Worm (Caenorhabditis elegans): ENCODE data around the gene T25D3.3.

Gene T25D3.3

ce11 chrII:186504-186903 is 34.1 kb downstream of the T25D3.3 start, which contains the start of gene T01D1.8:
TSS of gene T01D1.8 (plus strand) at chrII:186739.
- TF ChIP-seq lim-7 (GFP tag; IDR thresholded peaks at IDR 0.05) (no peak), nhr-28 (tag; optimal IDR thresholded peaks at IDR 0.05) (peak; percentile 17), nhr-41 (GFP tag; IDR thresholded peaks at IDR 0.05) (no peak), ceh-44 (GFP tag; IDR thresholded peaks at IDR 0.05) (no peak), snpc-1.2 (GFP tag; IDR thresholded peaks at IDR 0.05) (no peak), Y75B8A.6 (GFP tag; IDR thresholded peaks at IDR 0.05) (no peak), ceh-20 (GFP tag; IDR thresholded peaks at IDR 0.05) (no peak), madf-9 (GFP tag; conservative IDR thresholded peaks at IDR 0.05) (no peak)

- TF ChIP-seq aha-1 (tag) (peak; percentile 38), ceh-82 (tag; optimal IDR thresholded peaks at IDR 0.05) (no peak)
Observed at ce11 chrII:188967-189366, 36.6 kb downstream of the T25D3.3 start, which contains the start of gene T01D1.5. TSS of gene T01D1.5 (minus strand) at chrII:189067.

- TF ChIP-seq set-16 (GFP tag; IDR thresholded peaks at IDR 0.05) (peak; percentile 52; the same call in 1 of the 2 replicates), saeg-2 (GFP tag; IDR thresholded peaks at IDR 0.05) (no peak), aha-1 (tag) (peak; percentile 13), zip-11 (GFP tag; IDR thresholded peaks at IDR 0.05) (no peak), nhr-25 (tag; optimal IDR thresholded peaks at IDR 0.05; ENCODE audit: borderline replicate concordance, insufficient read depth) (no peak), ceh-82 (tag; optimal IDR thresholded peaks at IDR 0.05) (no peak), F10B5.3 (tag; optimal IDR thresholded peaks at IDR 0.05) (no peak), fkh-10 (GFP tag; optimal IDR thresholded peaks at IDR 0.05) (no peak)
Observed at ce11 chrII:192584-192983, 40.2 kb downstream of the T25D3.3 start.

- TF ChIP-seq vab-7 (GFP tag; IDR thresholded peaks at IDR 0.05) (no peak), Y5F2A.4 (GFP tag; optimal IDR thresholded peaks at IDR 0.05) (no peak)
Observed at ce11 chrII:194458-194857, 42.1 kb downstream of the T25D3.3 start, which contains the start of gene abu-11. TSS of gene abu-11 (minus strand) at chrII:194558.

- TF ChIP-seq snpc-1.2 (GFP tag; IDR thresholded peaks at IDR 0.05) (no peak), egl-43 (GFP tag; IDR thresholded peaks at IDR 0.05) (no peak), nhr-28 (tag; optimal IDR thresholded peaks at IDR 0.05) (no peak), fos-1 (tag; optimal IDR thresholded peaks at IDR 0.05) (no peak), nhr-6 (tag; optimal IDR thresholded peaks at IDR 0.05) (no peak), dpl-1 (GFP tag; optimal IDR thresholded peaks at IDR 0.05) (no peak), hlh-30 (tag; optimal IDR thresholded peaks at IDR 0.05; ENCODE audit: insufficient read depth) (no peak), R02D3.7 (tag; optimal IDR thresholded peaks at IDR 0.05) (no peak), madf-5 (GFP tag; IDR thresholded peaks at IDR 0.05) (no peak), mes-2 (tag; optimal IDR thresholded peaks at IDR 0.05; ENCODE audit: poor library complexity, severe bottlenecking) (no peak), D1046.2 (GFP tag; IDR thresholded peaks at IDR 0.05) (no peak), daf-12 (tag; optimal IDR thresholded peaks at IDR 0.05) (no peak)
Observed at ce11 chrII:196685-197084, 44.3 kb downstream of the T25D3.3 start, which contains the start of gene chs-2. TSS of gene chs-2 (plus strand) at chrII:196985.

Data from whole organism, L4 larva.